Fruit fly (Drosophila melanogaster) whole organism, embryonic: ENCODE measurements around the gene CG8006.

ENCODE experiments used
- Antp ChIP-seq: fragments of 200-800 bp; sonication (Bioruptor generic); optimal IDR thresholded peaks from 3 replicates; lab custom pipeline; 2016; ENCODE audit warnings: missing biosample characterization, missing genetic modification characterization
- CG10147 ChIP-seq: fragments of 200-800 bp; sonication (Bioruptor generic); optimal IDR thresholded peaks from 2 replicates; lab custom pipeline; 2019; ENCODE audit warnings: missing biosample characterization, mild to moderate bottlenecking, missing genetic modification characterization, moderate library complexity
- CG2875 ChIP-seq: fragments of 200-800 bp; sonication (Bioruptor generic); optimal IDR thresholded peaks from 2 replicates; lab custom pipeline; 2017; ENCODE audit warnings: missing biosample characterization, mild to moderate bottlenecking, missing genetic modification characterization, missing genetic modification reagents
- CG3163 ChIP-seq: fragments of 200-800 bp; sonication (Bioruptor generic); optimal IDR thresholded peaks from 3 replicates; lab custom pipeline; 2016; ENCODE audit warnings: missing biosample characterization, missing genetic modification characterization
- CG33213 ChIP-seq: fragments of 200-800 bp; sonication (Bioruptor generic); optimal IDR thresholded peaks from 3 replicates; lab custom pipeline; 2016; ENCODE audit warnings: missing biosample characterization, missing genetic modification characterization
- CG4328 ChIP-seq: fragments of 200-800 bp; sonication (Bioruptor generic); optimal IDR thresholded peaks from 3 replicates; lab custom pipeline; 2017; ENCODE audit warnings: missing biosample characterization, missing genetic modification reagents, missing genetic modification characterization
- CG9609 ChIP-seq: fragments of 200-800 bp; sonication (Bioruptor generic); optimal IDR thresholded peaks from 3 replicates; lab custom pipeline; 2016; ENCODE audit warnings: missing biosample characterization, missing genetic modification characterization
- Deaf1 ChIP-seq: fragments of 200-800 bp; optimal IDR thresholded peaks from 3 replicates; lab custom pipeline; 2019; ENCODE audit warnings: missing biosample characterization, mild to moderate bottlenecking, missing genetic modification characterization, moderate library complexity
- HLH4C ChIP-seq: fragments of 200-800 bp; sonication (Bioruptor generic); IDR thresholded peaks from 3 replicates; pipeline ENCODE4 v1.3.6; 2022; ENCODE audit warnings: missing biosample characterization, missing genetic modification characterization; ENCODE audit not compliant: partially characterized antibody
- NfI ChIP-seq: fragments of 200-800 bp; sonication (Bioruptor generic); optimal IDR thresholded peaks from 3 replicates; lab custom pipeline; 2018; ENCODE audit warnings: missing biosample characterization, mild to moderate bottlenecking, missing genetic modification characterization, moderate library complexity
- Rfx ChIP-seq: fragments of 200-800 bp; sonication (Bioruptor generic); IDR thresholded peaks from 2 replicates; pipeline ENCODE4 v1.3.6; 2022; ENCODE audit warnings: missing biosample characterization, missing genetic modification characterization
- Scr ChIP-seq: fragments of 200-800 bp; sonication (Bioruptor generic); IDR thresholded peaks from 2 replicates; pipeline ENCODE4 v1.3.6; 2022; ENCODE audit warnings: missing biosample characterization, missing genetic modification characterization; ENCODE audit not compliant: partially characterized antibody
- Sox102F ChIP-seq: fragments of 200-800 bp; sonication (Bioruptor generic); optimal IDR thresholded peaks from 2 replicates; lab custom pipeline; 2018; ENCODE audit warnings: missing biosample characterization, mild to moderate bottlenecking, missing genetic modification characterization, moderate library complexity
- gce ChIP-seq: fragments of 200-800 bp; sonication (Bioruptor generic); IDR thresholded peaks from 3 replicates; pipeline ENCODE4 v1.3.6; 2022; ENCODE audit warnings: missing biosample characterization, missing genetic modification characterization
- jumu ChIP-seq: fragments of 200-800 bp; sonication (Bioruptor generic); optimal IDR thresholded peaks from 3 replicates; lab custom pipeline; 2016; ENCODE audit warnings: missing biosample characterization, missing genetic modification characterization
- kah ChIP-seq: fragments of 200-800 bp; sonication (Bioruptor generic); optimal IDR thresholded peaks from 2 replicates; lab custom pipeline; 2018; ENCODE audit warnings: missing biosample characterization, mild to moderate bottlenecking, missing genetic modification characterization
- lab ChIP-seq: fragments of 200-800 bp; sonication (Bioruptor generic); optimal IDR thresholded peaks from 3 replicates; lab custom pipeline; 2017; ENCODE audit warnings: missing biosample characterization, missing genetic modification characterization, mild to moderate bottlenecking, moderate library complexity, missing genetic modification reagents
- nerfin-1 ChIP-seq: fragments of 200-800 bp; sonication (Bioruptor generic); optimal IDR thresholded peaks from 3 replicates; lab custom pipeline; 2019; ENCODE audit warnings: missing biosample characterization, mild to moderate bottlenecking, missing genetic modification characterization, moderate library complexity
- zf30C ChIP-seq: fragments of 200-800 bp; sonication (Bioruptor generic); optimal IDR thresholded peaks from 3 replicates; lab custom pipeline; 2018; ENCODE audit warnings: missing biosample characterization, mild to moderate bottlenecking, missing genetic modification characterization

The CG8006 gene

dm6 chr3L:8240932-8241331 is 29.2 kb downstream of the CG8006 start (continued):
- TF ChIP-seq NfI (GFP tag; lab: Kevin White, UChicago) (no peak), gce (GFP tag; lab: Robert Waterston, UW) (no peak), CG9609 (GFP tag; lab: Kevin White, UChicago) (no peak), lab (peak; percentile 1), zf30C (GFP tag; lab: Kevin White, UChicago) (no peak), CG10147 (GFP tag; lab: Kevin White, UChicago) (no peak), CG3163 (GFP tag; lab: Kevin White, UChicago) (no peak), nerfin-1 (peak; percentile 18), Deaf1 (tag; lab: Kevin White, UChicago) (peak; percentile 24), kah (GFP tag; lab: Kevin White, UChicago) (no peak), CG33213 (GFP tag; lab: Kevin White, UChicago) (no peak), CG4328 (GFP tag; lab: Kevin White, UChicago) (no peak), Antp (GFP tag; lab: Kevin White, UChicago) (no peak), Scr (GFP tag; lab: Robert Waterston, UW) (no peak), CG2875 (GFP tag; lab: Kevin White, UChicago) (no peak), Sox102F (GFP tag; lab: Kevin White, UChicago) (no peak), Rfx (GFP tag; lab: Robert Waterston, UW) (peak; percentile 45; the same call in 1 of the 2 replicates), jumu (no peak), HLH4C (0 out of 3 replicates have a peak, but pooled peaks have one; percentile 18)
